Worm (Caenorhabditis elegans) whole organism, L3 larva: ENCODE measurements around the gene F47B7.5.

Experiments used
- R02D3.7 ChIP-seq: fragments of 150-350 bp; optimal IDR thresholded peaks from 2 replicates; lab custom pipeline; 2014; ENCODE audit warnings: missing biosample characterization, missing genetic modification characterization
- ZK546.5 ChIP-seq: sonication (generic microtip); optimal IDR thresholded peaks from 2 replicates; lab custom pipeline; 2017; ENCODE audit warnings: missing biosample characterization, missing genetic modification characterization
- aly-2 ChIP-seq: fragments of 150-350 bp; optimal IDR thresholded peaks from 2 replicates; lab custom pipeline; 2014; ENCODE audit warnings: missing biosample characterization, missing genetic modification characterization
- ama-1 ChIP-seq: fragments of 150-350 bp; optimal IDR thresholded peaks from 2 replicates; lab custom pipeline; 2018
- ceh-16 ChIP-seq: sonication (generic microtip); optimal IDR thresholded peaks from 2 replicates; lab custom pipeline; 2017; ENCODE audit warnings: missing biosample characterization, missing genetic modification characterization
- ceh-28 ChIP-seq: fragments of 150-350 bp; optimal IDR thresholded peaks from 2 replicates; lab custom pipeline; 2014; ENCODE audit warnings: missing biosample characterization, missing genetic modification reagents, missing genetic modification characterization
- ceh-82 ChIP-seq: fragments of 150-350 bp; optimal IDR thresholded peaks from 2 replicates; lab custom pipeline; 2014; ENCODE audit warnings: missing biosample characterization, missing genetic modification characterization
- daf-12 ChIP-seq: fragments of 150-350 bp; optimal IDR thresholded peaks from 2 replicates; lab custom pipeline; 2014; ENCODE audit warnings: missing biosample characterization, missing genetic modification reagents, missing genetic modification characterization
- egl-27 ChIP-seq: sonication (generic microtip); optimal IDR thresholded peaks from 4 replicates; lab custom pipeline; 2017; ENCODE audit warnings: missing biosample characterization, missing genetic modification reagents, missing genetic modification characterization
- elt-1 ChIP-seq: fragments of 150-350 bp; optimal IDR thresholded peaks from 2 replicates; lab custom pipeline; 2014; ENCODE audit warnings: missing biosample characterization, missing genetic modification characterization
- elt-2 ChIP-seq: sonication (generic microtip); optimal IDR thresholded peaks from 2 replicates; lab custom pipeline; 2016; ENCODE audit warnings: missing genetic modification reagents, mild to moderate bottlenecking, missing genetic modification characterization, missing compliant biosample characterization
- eor-1 ChIP-seq, 2 experiments: fragments of 150-350 bp; optimal IDR thresholded peaks; 2 replicates each; lab custom pipeline; 2014 to 2018; ENCODE audit warnings: missing biosample characterization in 2 of 2, missing genetic modification characterization in 2 of 2
- fkh-10 ChIP-seq: sonication (generic microtip); optimal IDR thresholded peaks from 2 replicates; lab custom pipeline; 2017; ENCODE audit warnings: missing biosample characterization, missing genetic modification reagents, missing genetic modification characterization
- fos-1 ChIP-seq: fragments of 150-350 bp; optimal IDR thresholded peaks from 2 replicates; lab custom pipeline; 2014; ENCODE audit warnings: missing biosample characterization, missing genetic modification characterization
- jun-1 ChIP-seq: fragments of 150-350 bp; optimal IDR thresholded peaks from 2 replicates; lab custom pipeline; 2014; ENCODE audit warnings: missing biosample characterization, missing genetic modification reagents, missing genetic modification characterization
- lin-15B ChIP-seq: fragments of 150-350 bp; optimal IDR thresholded peaks from 2 replicates; lab custom pipeline; 2014; ENCODE audit warnings: missing biosample characterization, missing genetic modification characterization
- lin-39 ChIP-seq: fragments of 150-350 bp; optimal IDR thresholded peaks from 2 replicates; lab custom pipeline; 2018; ENCODE audit warnings: missing biosample characterization, missing genetic modification reagents, missing genetic modification characterization
- lsy-12 ChIP-seq: sonication (generic microtip); optimal IDR thresholded peaks from 2 replicates; lab custom pipeline; 2016; ENCODE audit warnings: mild to moderate bottlenecking, missing genetic modification characterization, missing compliant biosample characterization
- mdl-1 ChIP-seq: fragments of 150-350 bp; optimal IDR thresholded peaks from 2 replicates; lab custom pipeline; 2014; ENCODE audit warnings: missing biosample characterization, missing genetic modification characterization
- mml-1 ChIP-seq: fragments of 150-350 bp; sonication (generic microtip); optimal IDR thresholded peaks from 3 replicates; lab custom pipeline; 2014; ENCODE audit warnings: missing biosample characterization, missing genetic modification characterization
- nhr-11 ChIP-seq: fragments of 150-350 bp; optimal IDR thresholded peaks from 2 replicates; lab custom pipeline; 2014; ENCODE audit warnings: missing biosample characterization, missing genetic modification characterization
- nhr-25 ChIP-seq: sonication (generic microtip); optimal IDR thresholded peaks from 2 replicates; lab custom pipeline; 2017; ENCODE audit warnings: missing biosample characterization, missing genetic modification characterization
- nhr-28 ChIP-seq: fragments of 150-350 bp; optimal IDR thresholded peaks from 2 replicates; lab custom pipeline; 2014; ENCODE audit warnings: missing biosample characterization, missing genetic modification characterization
- nhr-43 ChIP-seq: sonication (generic microtip); optimal IDR thresholded peaks from 2 replicates; lab custom pipeline; 2016; ENCODE audit warnings: mild to moderate bottlenecking, missing genetic modification characterization, missing compliant biosample characterization; ENCODE audit not compliant: poor library complexity, severe bottlenecking
- nhr-76 ChIP-seq: fragments of 150-350 bp; sonication (generic microtip); optimal IDR thresholded peaks from 5 replicates; lab custom pipeline; 2014; ENCODE audit warnings: missing biosample characterization, missing genetic modification characterization
- nhr-77 ChIP-seq: fragments of 150-350 bp; optimal IDR thresholded peaks from 2 replicates; lab custom pipeline; 2014; ENCODE audit warnings: missing biosample characterization, missing genetic modification characterization
- pha-4 ChIP-seq: fragments of 150-350 bp; optimal IDR thresholded peaks from 2 replicates; lab custom pipeline; 2014; ENCODE audit warnings: missing biosample characterization, missing genetic modification reagents, missing genetic modification characterization
- pqm-1 ChIP-seq: fragments of 150-350 bp; optimal IDR thresholded peaks from 2 replicates; lab custom pipeline; 2017; ENCODE audit warnings: missing biosample characterization, missing genetic modification characterization, inconsistent platforms
- sea-2 ChIP-seq: fragments of 150-350 bp; sonication (generic microtip); optimal IDR thresholded peaks from 4 replicates; lab custom pipeline; 2014; ENCODE audit warnings: missing biosample characterization, missing genetic modification reagents, missing genetic modification characterization
- skn-1 ChIP-seq: fragments of 150-350 bp; optimal IDR thresholded peaks from 2 replicates; lab custom pipeline; 2014; ENCODE audit warnings: missing biosample characterization, missing genetic modification characterization
- snpc-4 ChIP-seq: fragments of 150-350 bp; optimal IDR thresholded peaks from 2 replicates; lab custom pipeline; 2014; ENCODE audit warnings: missing biosample characterization, missing genetic modification characterization
- tbx-2 ChIP-seq: sonication (generic microtip); optimal IDR thresholded peaks from 2 replicates; lab custom pipeline; 2016; ENCODE audit warnings: mild to moderate bottlenecking, missing genetic modification characterization, missing compliant biosample characterization
- unc-39 ChIP-seq: sonication (generic microtip); optimal IDR thresholded peaks from 4 replicates; lab custom pipeline; 2017; ENCODE audit warnings: missing biosample characterization, missing genetic modification characterization
- unc-62 ChIP-seq: fragments of 150-350 bp; sonication (generic microtip); optimal IDR thresholded peaks from 4 replicates; lab custom pipeline; 2014; ENCODE audit warnings: missing biosample characterization, missing genetic modification reagents, missing genetic modification characterization
- zag-1 ChIP-seq: fragments of 150-350 bp; optimal IDR thresholded peaks from 2 replicates; lab custom pipeline; 2014; ENCODE audit warnings: missing biosample characterization, missing genetic modification characterization
- ztf-11 ChIP-seq: fragments of 150-350 bp; optimal IDR thresholded peaks from 2 replicates; lab custom pipeline; 2014; ENCODE audit warnings: missing biosample characterization, missing genetic modification characterization

Gene F47B7.5

ce11 chrX:3733321-3733720, 35.3 kb downstream of the F47B7.5 start:
- no peak for TF ChIP-seq egl-27 (tag; lab: Kevin White, UChicago)
- TF ChIP-seq ceh-28 = no peak
- no peak for TF ChIP-seq nhr-77
- TF ChIP-seq pha-4 (tag; lab: Kevin White, UChicago) = no peak
- TF ChIP-seq skn-1 = no peak
- no peak for TF ChIP-seq elt-1 (tag; lab: Kevin White, UChicago)
- no peak for TF ChIP-seq fkh-10 (GFP tag; lab: Kevin White, UChicago)
- TF ChIP-seq ZK546.5 = no peak
- no peak for TF ChIP-seq snpc-4 (tag; lab: Kevin White, UChicago)
- TF ChIP-seq nhr-76 = no peak
- TF ChIP-seq mdl-1 (tag; lab: Kevin White, UChicago) = no peak
- TF ChIP-seq ama-1 (lab: Kevin White, UChicago) = no peak
- no peak for TF ChIP-seq nhr-28
- no peak for TF ChIP-seq eor-1 (tag; optimal IDR thresholded peaks at IDR 0.05; lab: Kevin White, UChicago)
- TF ChIP-seq unc-39 (tag; lab: Kevin White, UChicago) = no peak
- TF ChIP-seq mml-1 (tag; lab: Kevin White, UChicago) = no peak
- TF ChIP-seq lsy-12 (tag; lab: Kevin White, UChicago) = no peak
- no peak for TF ChIP-seq nhr-43 (tag; lab: Kevin White, UChicago)
- no peak for TF ChIP-seq jun-1 (tag; lab: Kevin White, UChicago)

- no peak for TF ChIP-seq unc-62 (GFP tag; lab: Kevin White, UChicago)
- TF ChIP-seq fos-1 (tag; lab: Kevin White, UChicago) = no peak
- no peak for TF ChIP-seq nhr-11 (tag; lab: Kevin White, UChicago)
- peak; percentile 96 for TF ChIP-seq pqm-1 (tag; lab: Kevin White, UChicago)
- no peak for TF ChIP-seq ZK546.5
- TF ChIP-seq jun-1 (tag; lab: Kevin White, UChicago) = peak; percentile 45
- peak; percentile 97 for TF ChIP-seq elt-2 (tag; lab: Kevin White, UChicago)
- no peak for TF ChIP-seq tbx-2
- TF ChIP-seq nhr-43 (tag; lab: Kevin White, UChicago) = no peak
- no peak for TF ChIP-seq skn-1
- no peak for TF ChIP-seq nhr-28
- TF ChIP-seq daf-12 (tag; lab: Kevin White, UChicago) = no peak
- no peak for TF ChIP-seq fkh-10 (GFP tag; lab: Kevin White, UChicago)
- TF ChIP-seq zag-1 (tag; lab: Kevin White, UChicago) = no peak
- TF ChIP-seq nhr-25 (tag; lab: Kevin White, UChicago) = no peak
- no peak for TF ChIP-seq aly-2 (tag; lab: Kevin White, UChicago)
- TF ChIP-seq R02D3.7 (tag; lab: Kevin White, UChicago) = no peak
- TF ChIP-seq elt-1 (tag; lab: Kevin White, UChicago) = no peak
- no peak for TF ChIP-seq lin-39 (tag; lab: Kevin White, UChicago)
- no peak for TF ChIP-seq sea-2 (GFP tag; lab: Kevin White, UChicago)
- no peak for TF ChIP-seq mdl-1 (tag; lab: Kevin White, UChicago)
- TF ChIP-seq lsy-12 (tag; lab: Kevin White, UChicago) = no peak
- no peak for TF ChIP-seq ceh-28
- no peak for TF ChIP-seq ama-1 (lab: Kevin White, UChicago)
Observed at ce11 chrX:3728970-3729369, 39.6 kb downstream of the F47B7.5 start, which contains the start of gene aex-4. Gene aex-4 (plus strand): TSS chrX:3729281.

DNA sequence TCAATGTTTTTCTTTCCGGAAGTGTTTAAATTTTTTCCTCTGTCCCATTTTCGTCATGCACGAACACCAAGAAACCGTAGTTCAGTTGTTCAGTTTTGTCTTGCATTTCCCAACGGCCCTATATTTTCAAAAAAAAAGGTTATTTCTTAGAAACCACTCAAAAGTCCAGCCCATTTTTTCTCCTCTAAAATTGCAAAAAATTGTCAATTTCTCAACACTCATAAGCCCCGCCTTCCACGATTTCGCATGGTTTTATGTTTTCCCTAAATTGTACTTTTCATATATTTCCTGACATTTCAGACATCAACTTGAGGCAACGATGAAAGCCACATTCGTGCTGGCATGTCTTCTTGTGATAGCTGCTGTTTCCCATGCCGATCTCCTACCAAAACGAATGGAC, 41.3 kb downstream of the F47B7.5 start, which contains the start of gene nlp-1:
Gene nlp-1, plus strand, starts transcription at position 301 of the 400 bp plus-strand sequence.
- TF ChIP-seq fkh-10 (GFP tag; lab: Kevin White, UChicago) (no peak), pqm-1 (tag; lab: Kevin White, UChicago) (no peak), ceh-28 (no peak), zag-1 (tag; lab: Kevin White, UChicago) (no peak), mdl-1 (tag; lab: Kevin White, UChicago) (no peak), nhr-11 (tag; lab: Kevin White, UChicago) (no peak), ceh-16 (tag; lab: Kevin White, UChicago) (no peak), tbx-2 (no peak), egl-27 (tag; lab: Kevin White, UChicago) (no peak), ztf-11 (tag; lab: Kevin White, UChicago) (no peak)

DNA sequence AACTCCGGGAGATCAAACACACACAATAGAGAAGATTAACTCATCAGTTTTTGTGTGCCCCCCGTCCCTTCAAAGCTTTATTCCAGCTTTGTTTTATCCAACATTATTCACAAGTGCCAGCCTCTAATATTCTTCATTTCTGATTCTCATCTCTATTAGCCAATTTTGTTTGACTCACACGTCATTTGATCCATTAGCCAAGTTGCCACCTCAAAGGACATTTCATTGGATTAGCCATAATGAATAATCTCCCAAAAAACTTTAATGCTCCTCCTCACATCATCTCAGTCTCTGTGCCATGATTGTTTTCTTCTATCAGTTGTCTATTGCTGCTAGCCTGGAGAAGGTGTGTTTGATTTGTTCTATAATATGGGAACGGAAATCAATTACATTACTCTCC, 43.2 kb downstream of the F47B7.5 start:
- TF ChIP-seq pqm-1 (tag; lab: Kevin White, UChicago) (no peak), pha-4 (tag; lab: Kevin White, UChicago) (no peak), ZK546.5 (no peak), jun-1 (tag; lab: Kevin White, UChicago) (no peak), ceh-28 (no peak), lsy-12 (tag; lab: Kevin White, UChicago) (no peak), unc-62 (GFP tag; lab: Kevin White, UChicago) (no peak), ceh-82 (no peak), daf-12 (tag; lab: Kevin White, UChicago) (no peak), nhr-28 (no peak), lin-15B (tag; lab: Kevin White, UChicago) (no peak), ztf-11 (tag; lab: Kevin White, UChicago) (no peak), skn-1 (no peak), snpc-4 (tag; lab: Kevin White, UChicago) (no peak), elt-1 (tag; lab: Kevin White, UChicago) (no peak), fkh-10 (GFP tag; lab: Kevin White, UChicago) (no peak), lin-39 (tag; lab: Kevin White, UChicago) (no peak)
